Worm (Caenorhabditis elegans) whole organism, mixed stage, embryonic: ENCODE data around the gene F26F12.3.

Experiments
- mab-5 ChIP-seq: fragments of 150-350 bp; optimal IDR thresholded peaks from 2 replicates; lab custom pipeline; 2014; ENCODE audit warnings: missing biosample characterization, missing genetic modification characterization
- mls-2 ChIP-seq: sonication (generic microtip); optimal IDR thresholded peaks from 2 replicates; lab custom pipeline; 2016; ENCODE audit warnings: mild to moderate bottlenecking, missing genetic modification characterization, moderate library complexity, missing compliant biosample characterization
- nhr-237 ChIP-seq: fragments of 150-350 bp; optimal IDR thresholded peaks from 2 replicates; lab custom pipeline; 2014; ENCODE audit warnings: missing biosample characterization, missing genetic modification characterization
- snpc-4 ChIP-seq: fragments of 150-350 bp; optimal IDR thresholded peaks from 2 replicates; lab custom pipeline; 2014; ENCODE audit warnings: missing biosample characterization, missing genetic modification characterization
- zip-8 ChIP-seq: fragments of 150-350 bp; optimal IDR thresholded peaks from 2 replicates; lab custom pipeline; 2014; ENCODE audit warnings: missing biosample characterization, missing genetic modification characterization

The F26F12.3 gene

ce11 chrV:5790497-5791280 is 54.8 kb downstream of the F26F12.3 start, which contains the start of the genes nhr-142 and F44E7.9 (continued):
- TF ChIP-seq nhr-237 (tag; lab: Kevin White, UChicago) = peak; percentile 47
- no peak for TF ChIP-seq snpc-4
- TF ChIP-seq zip-8 (tag; lab: Kevin White, UChicago) = no peak
- no peak for TF ChIP-seq mls-2 (tag; lab: Kevin White, UChicago)
- no peak for TF ChIP-seq mab-5 (tag; lab: Kevin White, UChicago)
